Worm (Caenorhabditis elegans) whole organism, mixed stage, embryonic: ENCODE data around the gene unc-78.

Experiments
- M03D4.4 ChIP-seq: sonication (generic microtip); optimal IDR thresholded peaks from 2 replicates; lab custom pipeline; 2017; ENCODE audit warnings: mild to moderate bottlenecking, missing genetic modification characterization, missing compliant biosample characterization
- bed-3 ChIP-seq: fragments of 200-800 bp; sonication (Bioruptor generic); optimal IDR thresholded peaks from 3 replicates; lab custom pipeline; 2018; ENCODE audit warnings: mild to moderate bottlenecking, missing genetic modification characterization, moderate library complexity, missing compliant biosample characterization
- blmp-1 ChIP-seq: fragments of 150-350 bp; optimal IDR thresholded peaks from 2 replicates; lab custom pipeline; 2014; ENCODE audit warnings: missing biosample characterization, missing genetic modification characterization
- ceh-39 ChIP-seq: fragments of 150-350 bp; optimal IDR thresholded peaks from 2 replicates; lab custom pipeline; 2014; ENCODE audit warnings: missing biosample characterization, missing genetic modification characterization
- ceh-43 ChIP-seq: fragments of 200-800 bp; sonication (Bioruptor generic); optimal IDR thresholded peaks from 2 replicates; lab custom pipeline; 2018; ENCODE audit warnings: mild to moderate bottlenecking, missing genetic modification characterization, moderate library complexity, missing compliant biosample characterization
- ceh-83 ChIP-seq: fragments of 200-800 bp; sonication (Bioruptor generic); optimal IDR thresholded peaks from 2 replicates; lab custom pipeline; 2018; ENCODE audit warnings: mild to moderate bottlenecking, missing genetic modification characterization, missing compliant biosample characterization
- ces-1 ChIP-seq: fragments of 150-350 bp; optimal IDR thresholded peaks from 2 replicates; lab custom pipeline; 2014; ENCODE audit warnings: missing biosample characterization, missing genetic modification reagents, missing genetic modification characterization
- elt-1 ChIP-seq: sonication (generic microtip); optimal IDR thresholded peaks from 2 replicates; lab custom pipeline; 2017; ENCODE audit warnings: missing genetic modification characterization, mild to moderate bottlenecking, missing compliant biosample characterization, antibody characterized with exemption, moderate library complexity, borderline replicate concordance; ENCODE audit not compliant: insufficient read depth
- elt-3 ChIP-seq: fragments of 150-350 bp; optimal IDR thresholded peaks from 2 replicates; lab custom pipeline; 2014; ENCODE audit warnings: missing biosample characterization, missing genetic modification characterization
- flh-1 ChIP-seq: fragments of 200-800 bp; sonication (Bioruptor generic); optimal IDR thresholded peaks from 2 replicates; lab custom pipeline; 2018; ENCODE audit warnings: mild to moderate bottlenecking, missing genetic modification characterization, moderate library complexity, missing compliant biosample characterization
- ham-2 ChIP-seq: fragments of 200-800 bp; sonication (Bioruptor generic); optimal IDR thresholded peaks from 2 replicates; lab custom pipeline; 2018; ENCODE audit warnings: mild to moderate bottlenecking, missing genetic modification characterization, missing compliant biosample characterization
- hlh-1 ChIP-seq: fragments of 150-350 bp; optimal IDR thresholded peaks from 2 replicates; lab custom pipeline; 2014; ENCODE audit warnings: missing biosample characterization, missing genetic modification reagents, missing genetic modification characterization
- lin-32 ChIP-seq: fragments of 200-800 bp; sonication (Bioruptor generic); optimal IDR thresholded peaks from 2 replicates; lab custom pipeline; 2018; ENCODE audit warnings: mild to moderate bottlenecking, missing genetic modification characterization, missing compliant biosample characterization
- lsy-2 ChIP-seq: fragments of 150-350 bp; optimal IDR thresholded peaks from 2 replicates; lab custom pipeline; 2014; ENCODE audit warnings: missing biosample characterization, missing genetic modification characterization
- mab-5 ChIP-seq: fragments of 150-350 bp; optimal IDR thresholded peaks from 2 replicates; lab custom pipeline; 2014; ENCODE audit warnings: missing biosample characterization, missing genetic modification characterization
- mls-2 ChIP-seq: sonication (generic microtip); optimal IDR thresholded peaks from 2 replicates; lab custom pipeline; 2016; ENCODE audit warnings: mild to moderate bottlenecking, missing genetic modification characterization, moderate library complexity, missing compliant biosample characterization
- nhr-2 ChIP-seq: fragments of 150-350 bp; optimal IDR thresholded peaks from 2 replicates; lab custom pipeline; 2014; ENCODE audit warnings: missing biosample characterization, missing genetic modification characterization
- nhr-237 ChIP-seq: fragments of 150-350 bp; optimal IDR thresholded peaks from 2 replicates; lab custom pipeline; 2014; ENCODE audit warnings: missing biosample characterization, missing genetic modification characterization
- nhr-76 ChIP-seq: sonication (generic microtip); optimal IDR thresholded peaks from 2 replicates; lab custom pipeline; 2017; ENCODE audit warnings: missing biosample characterization, missing genetic modification characterization
- pha-4 ChIP-seq: fragments of 150-350 bp; optimal IDR thresholded peaks from 2 replicates; lab custom pipeline; 2018; ENCODE audit warnings: missing biosample characterization, missing genetic modification reagents, missing genetic modification characterization
- sem-2 ChIP-seq: fragments of 200-800 bp; sonication (Bioruptor generic); optimal IDR thresholded peaks from 2 replicates; lab custom pipeline; 2018; ENCODE audit warnings: mild to moderate bottlenecking, missing genetic modification characterization, missing compliant biosample characterization
- snpc-4 ChIP-seq: fragments of 150-350 bp; optimal IDR thresholded peaks from 2 replicates; lab custom pipeline; 2014; ENCODE audit warnings: missing biosample characterization, missing genetic modification characterization
- sptf-1 ChIP-seq: sonication (generic microtip); optimal IDR thresholded peaks from 2 replicates; lab custom pipeline; 2017; ENCODE audit warnings: mild to moderate bottlenecking, missing genetic modification characterization, moderate library complexity, missing compliant biosample characterization
- tbx-8 ChIP-seq: fragments of 200-800 bp; sonication (Bioruptor generic); optimal IDR thresholded peaks from 2 replicates; lab custom pipeline; 2018; ENCODE audit warnings: mild to moderate bottlenecking, missing genetic modification characterization, moderate library complexity, missing compliant biosample characterization
- unc-120 ChIP-seq: sonication (generic microtip); optimal IDR thresholded peaks from 2 replicates; lab custom pipeline; 2017; ENCODE audit warnings: missing genetic modification characterization, missing compliant biosample characterization; ENCODE audit not compliant: poor library complexity, severe bottlenecking
- unc-39 ChIP-seq: fragments of 150-350 bp; optimal IDR thresholded peaks from 2 replicates; lab custom pipeline; 2014; ENCODE audit warnings: missing biosample characterization, missing genetic modification characterization
- unc-62 ChIP-seq: fragments of 150-350 bp; optimal IDR thresholded peaks from 2 replicates; lab custom pipeline; 2014; ENCODE audit warnings: missing biosample characterization, missing genetic modification reagents, missing genetic modification characterization
- zip-8 ChIP-seq: fragments of 150-350 bp; optimal IDR thresholded peaks from 2 replicates; lab custom pipeline; 2014; ENCODE audit warnings: missing biosample characterization, missing genetic modification characterization
- ztf-11 ChIP-seq: fragments of 150-350 bp; optimal IDR thresholded peaks from 2 replicates; lab custom pipeline; 2014; ENCODE audit warnings: missing biosample characterization, missing genetic modification characterization

unc-78 gene

ce11 chrX:3401701-3402100, 9.7 kb downstream of the unc-78 start, which contains the start of gene C04F6.9:
Gene C04F6.9 (plus strand): TSS chrX:3402001.
- no peak for TF ChIP-seq ztf-11 (tag; lab: Kevin White, UChicago)
- no peak for TF ChIP-seq ceh-39 (tag; lab: Kevin White, UChicago)
- no peak for TF ChIP-seq blmp-1 (tag; lab: Kevin White, UChicago)
- no peak for TF ChIP-seq lin-32 (GFP tag; lab: Kevin White, UChicago)
- TF ChIP-seq mls-2 (tag; lab: Kevin White, UChicago) = no peak
- TF ChIP-seq bed-3 (GFP tag; lab: Kevin White, UChicago) = no peak
- no peak for TF ChIP-seq nhr-237 (tag; lab: Kevin White, UChicago)
- no peak for TF ChIP-seq unc-62 (GFP tag; lab: Kevin White, UChicago)
- TF ChIP-seq snpc-4 (tag; lab: Kevin White, UChicago) = no peak
- no peak for TF ChIP-seq nhr-2
- no peak for TF ChIP-seq unc-120 (tag; lab: Kevin White, UChicago)

ce11 chrX:3400387-3400786, 11.0 kb downstream of the unc-78 start:
- TF ChIP-seq nhr-2 (peak; percentile 86), ham-2 (GFP tag; lab: Kevin White, UChicago) (no peak), ztf-11 (tag; lab: Kevin White, UChicago) (no peak), ces-1 (GFP tag; lab: Kevin White, UChicago) (no peak), elt-1 (tag; lab: Kevin White, UChicago) (peak; percentile 76), sem-2 (GFP tag; lab: Kevin White, UChicago) (no peak), nhr-76 (tag; lab: Kevin White, UChicago) (no peak), lsy-2 (no peak), mls-2 (tag; lab: Kevin White, UChicago) (no peak)

- no peak for TF ChIP-seq lsy-2
- TF ChIP-seq bed-3 (GFP tag; lab: Kevin White, UChicago) = no peak
- TF ChIP-seq pha-4 (tag; lab: Kevin White, UChicago) = no peak
- no peak for TF ChIP-seq elt-1 (tag; lab: Kevin White, UChicago)
- TF ChIP-seq sptf-1 (tag; lab: Kevin White, UChicago) = no peak
- no peak for TF ChIP-seq mls-2 (tag; lab: Kevin White, UChicago)
- TF ChIP-seq flh-1 = no peak
- TF ChIP-seq nhr-2 = no peak
- no peak for TF ChIP-seq snpc-4 (tag; lab: Kevin White, UChicago)
- TF ChIP-seq ces-1 (GFP tag; lab: Kevin White, UChicago) = no peak
- TF ChIP-seq elt-3 (tag; lab: Kevin White, UChicago) = no peak
- TF ChIP-seq sem-2 (GFP tag; lab: Kevin White, UChicago) = no peak
- no peak for TF ChIP-seq zip-8 (tag; lab: Kevin White, UChicago)
- no peak for TF ChIP-seq hlh-1 (tag; lab: Kevin White, UChicago)
- no peak for TF ChIP-seq mab-5
- no peak for TF ChIP-seq tbx-8 (GFP tag; lab: Kevin White, UChicago)
- no peak for TF ChIP-seq unc-39 (tag; lab: Kevin White, UChicago)
These were observed 11.5 kb downstream of the unc-78 start, which contains the start of gene cht-1 for ce11 chrX:3399917-3400316. Gene cht-1 (minus strand): TSS chrX:3400017.

- peak; percentile 83 for TF ChIP-seq elt-1 (tag; lab: Kevin White, UChicago)
- TF ChIP-seq ham-2 (GFP tag; lab: Kevin White, UChicago) = no peak
- TF ChIP-seq, all 35 proteins: peak for 1
These were observed 14.7 kb downstream of the unc-78 start for ce11 chrX:3396735-3397134.

DNA sequence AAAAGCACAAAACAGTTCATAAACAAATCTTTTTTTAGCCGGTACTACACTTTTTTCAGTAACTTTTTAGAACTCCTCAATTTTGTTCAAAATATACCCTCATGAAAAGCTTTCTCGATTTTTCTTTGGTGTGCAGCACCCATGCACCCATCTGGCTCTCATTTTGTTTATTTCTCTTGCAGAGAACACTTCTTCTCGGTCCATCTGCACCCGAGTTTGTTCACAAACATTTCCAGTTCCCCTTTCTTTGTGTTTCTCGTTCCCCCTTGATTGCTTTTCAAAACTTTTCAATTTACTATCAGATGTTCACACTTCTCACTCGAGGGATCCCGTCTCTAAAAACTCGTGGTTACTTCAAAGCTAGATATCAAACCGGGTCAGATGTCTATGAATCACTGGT, 17.9 kb downstream of the unc-78 start, which contains the start of gene slcf-2:
Gene slcf-2 (plus strand): TSS at position 301 of the 400 bp plus-strand sequence.
- TF ChIP-seq nhr-237 (tag; lab: Kevin White, UChicago) = no peak
- no peak for TF ChIP-seq tbx-8 (GFP tag; lab: Kevin White, UChicago)
- TF ChIP-seq ham-2 (GFP tag; lab: Kevin White, UChicago) = no peak
- no peak for TF ChIP-seq M03D4.4
- TF ChIP-seq unc-62 (GFP tag; lab: Kevin White, UChicago) = no peak
- TF ChIP-seq nhr-76 (tag; lab: Kevin White, UChicago) = no peak
- no peak for TF ChIP-seq ceh-43 (GFP tag; lab: Kevin White, UChicago)
- TF ChIP-seq ceh-83 = no peak
- no peak for TF ChIP-seq ces-1 (GFP tag; lab: Kevin White, UChicago)
- no peak for TF ChIP-seq unc-120 (tag; lab: Kevin White, UChicago)
- TF ChIP-seq, all 35 proteins: peak for 0
